Worm (Caenorhabditis elegans) whole organism, L4 larva: ENCODE measurements around the gene C15H9.11.
A peak's percentile ranks its signal among the peaks of the same experiment; 100 is the strongest.

Experiments used
- F10B5.3 ChIP-seq: sonication (generic microtip); optimal IDR thresholded peaks from 2 replicates; lab custom pipeline; 2016; ENCODE audit warnings: mild to moderate bottlenecking, missing genetic modification characterization, missing compliant biosample characterization
- F37D6.2 ChIP-seq: sonication (generic microtip); optimal IDR thresholded peaks from 2 replicates; lab custom pipeline; 2016; ENCODE audit warnings: mild to moderate bottlenecking, missing genetic modification characterization, missing compliant biosample characterization
- F44E2.7 ChIP-seq: fragments of 200-800 bp; sonication (Bioruptor generic); IDR thresholded peaks from 2 replicates; pipeline ENCODE4 v2.1.2; 2022; ENCODE audit warnings: missing genetic modification characterization, missing compliant biosample characterization
- R02D3.7 ChIP-seq: fragments of 150-350 bp; sonication (generic microtip); optimal IDR thresholded peaks from 3 replicates; lab custom pipeline; 2014; ENCODE audit warnings: missing biosample characterization, missing genetic modification characterization
- T20F7.1 ChIP-seq: fragments of 200-800 bp; sonication (Bioruptor generic); optimal IDR thresholded peaks from 2 replicates; lab custom pipeline; 2018; ENCODE audit warnings: mild to moderate bottlenecking, missing genetic modification characterization, missing compliant biosample characterization
- Y5F2A.4 ChIP-seq: fragments of 200-800 bp; sonication (Bioruptor generic); optimal IDR thresholded peaks from 2 replicates; lab custom pipeline; 2018; ENCODE audit warnings: mild to moderate bottlenecking, missing genetic modification characterization, missing compliant biosample characterization
- aly-2 ChIP-seq: sonication (generic microtip); optimal IDR thresholded peaks from 2 replicates; lab custom pipeline; 2018; ENCODE audit warnings: missing biosample characterization, missing genetic modification characterization
- ceh-20 ChIP-seq: fragments of 200-800 bp; sonication (Bioruptor generic); IDR thresholded peaks from 2 replicates; pipeline ENCODE4 v1.3.6; 2022; ENCODE audit warnings: missing genetic modification reagents, missing genetic modification characterization, missing compliant biosample characterization
- ceh-32 ChIP-seq: sonication (generic microtip); optimal IDR thresholded peaks from 2 replicates; lab custom pipeline; 2016; ENCODE audit warnings: mild to moderate bottlenecking, missing genetic modification characterization, missing compliant biosample characterization; ENCODE audit not compliant: poor library complexity
- ceh-44 ChIP-seq: fragments of 200-800 bp; sonication (Bioruptor generic); IDR thresholded peaks from 2 replicates; pipeline ENCODE4 v1.3.6; 2022; ENCODE audit warnings: missing genetic modification reagents, missing genetic modification characterization, missing compliant biosample characterization
- ceh-82 ChIP-seq: sonication (generic microtip); optimal IDR thresholded peaks from 2 replicates; lab custom pipeline; 2017; ENCODE audit warnings: missing biosample characterization, missing genetic modification characterization
- cey-2 ChIP-seq: sonication (generic microtip); optimal IDR thresholded peaks from 3 replicates; lab custom pipeline; 2017; ENCODE audit warnings: missing genetic modification characterization, mild to moderate bottlenecking, missing compliant biosample characterization, antibody characterized with exemption, borderline replicate concordance; ENCODE audit not compliant: insufficient read depth
- daf-8 ChIP-seq: fragments of 200-800 bp; sonication (Bioruptor generic); IDR thresholded peaks from 2 replicates; pipeline ENCODE4 v1.3.6; 2022; ENCODE audit warnings: missing genetic modification characterization, missing compliant biosample characterization
- dmd-6 ChIP-seq: fragments of 200-800 bp; sonication (Bioruptor generic); IDR thresholded peaks from 2 replicates; pipeline ENCODE4 v1.3.6; 2022; ENCODE audit warnings: missing genetic modification reagents, missing genetic modification characterization, missing compliant biosample characterization
- dmd-9 ChIP-seq: fragments of 200-800 bp; sonication (Bioruptor generic); IDR thresholded peaks from 2 replicates; pipeline ENCODE4 v1.3.6; 2022; ENCODE audit warnings: missing genetic modification reagents, missing genetic modification characterization, missing compliant biosample characterization
- dve-1 ChIP-seq: sonication (generic microtip); optimal IDR thresholded peaks from 2 replicates; lab custom pipeline; 2017; ENCODE audit warnings: antibody characterized with exemption, mild to moderate bottlenecking, missing genetic modification characterization, missing compliant biosample characterization; ENCODE audit not compliant: insufficient read depth
- egl-27 ChIP-seq: sonication (generic microtip); optimal IDR thresholded peaks from 3 replicates; lab custom pipeline; 2017; ENCODE audit warnings: missing biosample characterization, missing genetic modification reagents, missing genetic modification characterization
- egl-43 ChIP-seq: fragments of 200-800 bp; sonication (Bioruptor generic); IDR thresholded peaks from 2 replicates; pipeline ENCODE4 v1.3.6; 2022; ENCODE audit warnings: missing genetic modification reagents, missing genetic modification characterization, missing compliant biosample characterization
- hif-1 ChIP-seq, 2 experiments: sonication (generic microtip); optimal IDR thresholded peaks; 2 replicates each; lab custom pipeline; 2016 to 2017; ENCODE audit warnings: missing compliant biosample characterization in 2 of 2, missing genetic modification characterization in 2 of 2, missing genetic modification reagents in 2 of 2, missing genotype in 2 of 2, mild to moderate bottlenecking in 1 of 2
- hlh-11 ChIP-seq: fragments of 200-800 bp; sonication (Bioruptor generic); optimal IDR thresholded peaks from 2 replicates; lab custom pipeline; 2018; ENCODE audit warnings: mild to moderate bottlenecking, missing genetic modification characterization, missing compliant biosample characterization
- hmg-1.1 ChIP-seq: fragments of 200-800 bp; sonication (Bioruptor generic); IDR thresholded peaks from 2 replicates; pipeline ENCODE4 v1.3.6; 2022; ENCODE audit warnings: missing genetic modification reagents, missing genetic modification characterization, missing compliant biosample characterization
- jun-1 ChIP-seq: fragments of 150-350 bp; optimal IDR thresholded peaks from 2 replicates; lab custom pipeline; 2014; ENCODE audit warnings: missing biosample characterization, missing genetic modification reagents, missing genetic modification characterization
- lim-7 ChIP-seq: fragments of 200-800 bp; sonication (Bioruptor generic); IDR thresholded peaks from 2 replicates; pipeline ENCODE4 v1.3.6; 2022; ENCODE audit warnings: missing genetic modification characterization, missing compliant biosample characterization
- lin-1 ChIP-seq: fragments of 200-800 bp; sonication (Bioruptor generic); IDR thresholded peaks from 2 replicates; pipeline ENCODE4 v1.3.6; 2022; ENCODE audit warnings: missing genetic modification reagents, missing genetic modification characterization, missing compliant biosample characterization
- lin-13 ChIP-seq: fragments of 150-350 bp; optimal IDR thresholded peaks from 2 replicates; lab custom pipeline; 2014; ENCODE audit warnings: missing biosample characterization, missing genetic modification reagents, missing genetic modification characterization
- lin-15B ChIP-seq: fragments of 150-350 bp; sonication (generic microtip); optimal IDR thresholded peaks from 3 replicates; lab custom pipeline; 2014; ENCODE audit warnings: missing biosample characterization, missing genetic modification characterization
- lin-29 ChIP-seq: fragments of 200-800 bp; sonication (Bioruptor generic); IDR thresholded peaks from 2 replicates; pipeline ENCODE4 v1.3.6; 2022; ENCODE audit warnings: missing genetic modification reagents, missing genetic modification characterization, missing compliant biosample characterization
- lin-38 ChIP-seq: fragments of 200-800 bp; sonication (Bioruptor generic); IDR thresholded peaks from 2 replicates; pipeline ENCODE4 v1.3.6; 2022; ENCODE audit warnings: missing genetic modification reagents, missing genetic modification characterization, missing compliant biosample characterization
- lir-3 ChIP-seq: sonication (generic microtip); optimal IDR thresholded peaks from 2 replicates; lab custom pipeline; 2016; ENCODE audit warnings: mild to moderate bottlenecking, missing genetic modification characterization, missing compliant biosample characterization
- mdl-1 ChIP-seq, 2 experiments: fragments of 150-350 bp in 1 of 2; sonication (generic microtip) in 1 of 2; optimal IDR thresholded peaks; 2 replicates each; lab custom pipeline; 2014 to 2017; ENCODE audit warnings: missing biosample characterization in 2 of 2, missing genetic modification characterization in 2 of 2
- mdt-29 ChIP-seq: fragments of 200-800 bp; sonication (Bioruptor generic); IDR thresholded peaks from 2 replicates; pipeline ENCODE4 v1.3.6; 2022; ENCODE audit warnings: missing genetic modification reagents, missing genetic modification characterization, missing compliant biosample characterization
- mep-1 ChIP-seq: fragments of 150-350 bp; sonication (generic microtip); optimal IDR thresholded peaks from 3 replicates; lab custom pipeline; 2014; ENCODE audit warnings: missing biosample characterization, missing genetic modification characterization
- mes-2 ChIP-seq: sonication (generic microtip); optimal IDR thresholded peaks from 2 replicates; lab custom pipeline; 2016; ENCODE audit warnings: missing genotype, mild to moderate bottlenecking, missing genetic modification characterization, missing compliant biosample characterization; ENCODE audit not compliant: poor library complexity, severe bottlenecking
- mxl-3 ChIP-seq: fragments of 200-800 bp; sonication (Bioruptor generic); optimal IDR thresholded peaks from 2 replicates; lab custom pipeline; 2018; ENCODE audit warnings: mild to moderate bottlenecking, missing genetic modification characterization, missing compliant biosample characterization
- nhr-102 ChIP-seq: sonication (generic microtip); optimal IDR thresholded peaks from 2 replicates; lab custom pipeline; 2016; ENCODE audit warnings: mild to moderate bottlenecking, missing genetic modification characterization, moderate library complexity, missing compliant biosample characterization
- nhr-11 ChIP-seq: fragments of 150-350 bp; optimal IDR thresholded peaks from 2 replicates; lab custom pipeline; 2014; ENCODE audit warnings: missing biosample characterization, missing genetic modification characterization
- nhr-28 ChIP-seq: fragments of 150-350 bp; optimal IDR thresholded peaks from 2 replicates; lab custom pipeline; 2014; ENCODE audit warnings: missing biosample characterization, missing genetic modification characterization
- nhr-6 ChIP-seq: fragments of 150-350 bp; optimal IDR thresholded peaks from 2 replicates; lab custom pipeline; 2014; ENCODE audit warnings: missing biosample characterization, missing genetic modification characterization
- nhr-76 ChIP-seq: fragments of 150-350 bp; optimal IDR thresholded peaks from 2 replicates; lab custom pipeline; 2014; ENCODE audit warnings: missing biosample characterization, missing genetic modification characterization
- rbr-2 ChIP-seq: sonication (generic microtip); optimal IDR thresholded peaks from 2 replicates; lab custom pipeline; 2016; ENCODE audit warnings: missing genotype, missing genetic modification characterization, missing compliant biosample characterization
- set-16 ChIP-seq: fragments of 200-800 bp; sonication (Bioruptor generic); IDR thresholded peaks from 2 replicates; pipeline ENCODE4 v1.3.6; 2022; ENCODE audit warnings: missing genetic modification reagents, missing genetic modification characterization, missing compliant biosample characterization
- spr-1 ChIP-seq: sonication (generic microtip); optimal IDR thresholded peaks from 2 replicates; lab custom pipeline; 2016; ENCODE audit warnings: mild to moderate bottlenecking, missing genetic modification characterization, missing compliant biosample characterization
- tag-97 ChIP-seq: fragments of 200-800 bp; sonication (Bioruptor generic); IDR thresholded peaks from 2 replicates; pipeline ENCODE4 v1.3.6; 2022; ENCODE audit warnings: missing genetic modification characterization, missing compliant biosample characterization
- unc-130 ChIP-seq: sonication (generic microtip); optimal IDR thresholded peaks from 2 replicates; lab custom pipeline; 2016; ENCODE audit warnings: missing genetic modification reagents, missing genetic modification characterization, missing compliant biosample characterization
- unc-39 ChIP-seq: sonication (generic microtip); optimal IDR thresholded peaks from 2 replicates; lab custom pipeline; 2017; ENCODE audit warnings: missing biosample characterization, missing genetic modification characterization
- unc-62 ChIP-seq, 3 experiments: fragments of 150-350 bp in 1 of 3; sonication (generic microtip); optimal IDR thresholded peaks in 2 of 3; peaks in 1 of 3; 1 replicate in 1 of 3; 2 replicates in 2 of 3; lab custom pipeline; 2014 to 2017; ENCODE audit warnings: missing biosample characterization in 3 of 3, missing genetic modification characterization in 3 of 3, missing genetic modification reagents in 3 of 3, missing genotype in 1 of 3
- zag-1 ChIP-seq: fragments of 150-350 bp; optimal IDR thresholded peaks from 2 replicates; lab custom pipeline; 2014; ENCODE audit warnings: missing biosample characterization, missing genetic modification characterization
- zfp-2 ChIP-seq: sonication (generic microtip); optimal IDR thresholded peaks from 2 replicates; lab custom pipeline; 2016; ENCODE audit warnings: mild to moderate bottlenecking, missing genetic modification characterization, missing compliant biosample characterization
- zip-11 ChIP-seq: fragments of 200-800 bp; sonication (Bioruptor generic); IDR thresholded peaks from 2 replicates; pipeline ENCODE4 v1.3.6; 2022; ENCODE audit warnings: missing genetic modification characterization, missing compliant biosample characterization
- zip-2 ChIP-seq: fragments of 150-350 bp; optimal IDR thresholded peaks from 2 replicates; lab custom pipeline; 2014; ENCODE audit warnings: missing biosample characterization, missing genetic modification characterization
- ztf-11 ChIP-seq: fragments of 150-350 bp; optimal IDR thresholded peaks from 2 replicates; lab custom pipeline; 2014; ENCODE audit warnings: missing biosample characterization, missing genetic modification characterization

The C15H9.11 gene

ce11 chrX:6091967-6092366 lies 11.2 kb downstream of the C15H9.11 start, which contains the start of gene hsp-3 (continued):
- TF ChIP-seq zfp-2 (tag; lab: Kevin White, UChicago) (peak; percentile 74), spr-1 (tag; lab: Kevin White, UChicago) (peak; percentile 88), ztf-11 (tag; lab: Kevin White, UChicago) (no peak), nhr-11 (tag; lab: Kevin White, UChicago) (peak; percentile 94), hmg-1.1 (peak; percentile 98), Y5F2A.4 (peak; percentile 43), egl-43 (GFP tag; lab: Robert Waterston, UW) (peak; percentile 96), dmd-9 (peak; percentile 93), cey-2 (no peak), ceh-44 (no peak), T20F7.1 (GFP tag; lab: Kevin White, UChicago) (peak; percentile 90), zag-1 (tag; lab: Kevin White, UChicago) (peak; percentile 27), mxl-3 (GFP tag; lab: Kevin White, UChicago) (peak; percentile 95), R02D3.7 (no peak), zip-2 (tag; lab: Kevin White, UChicago) (no peak), lin-15B (peak; percentile 54), mdl-1 (tag; optimal IDR thresholded peaks at IDR 0.05; lab: Kevin White, UChicago) (peak in 1 of 2 experiments; percentile 87), lin-29 (GFP tag; lab: Robert Waterston, UW) (peak; percentile 83), lin-13 (GFP tag; lab: Kevin White, UChicago) (peak; percentile 96), nhr-28 (tag; lab: Kevin White, UChicago) (peak; percentile 92), ceh-82 (tag; lab: Kevin White, UChicago) (no peak), F37D6.2 (tag; lab: Kevin White, UChicago) (peak; percentile 92), F44E2.7 (GFP tag; lab: Robert Waterston, UW) (0 out of 2 replicates have a peak, but pooled peaks have one; percentile 42), tag-97 (no peak), unc-62 (GFP tag; optimal IDR thresholded peaks at IDR 0.05 in 1 of 2; lab: Kevin White, UChicago) (peak; percentile 7 to 97), unc-62 (tag; optimal IDR thresholded peaks at IDR 0.05; lab: Kevin White, UChicago) (no peak), lin-38 (GFP tag; lab: Robert Waterston, UW) (peak; percentile 88), jun-1 (peak; percentile 92), zip-11 (GFP tag; lab: Robert Waterston, UW) (0 out of 2 replicates have a peak, but pooled peaks have one; percentile 15), egl-27 (tag; lab: Kevin White, UChicago) (no peak), dmd-6 (GFP tag; lab: Robert Waterston, UW) (peak; percentile 99), aly-2 (tag; lab: Kevin White, UChicago) (no peak), lir-3 (tag; lab: Kevin White, UChicago) (peak; percentile 63), unc-39 (tag; lab: Kevin White, UChicago) (no peak), mdt-29 (GFP tag; lab: Robert Waterston, UW) (peak; percentile 95), dve-1 (tag; lab: Kevin White, UChicago) (peak; percentile 99), lin-1 (GFP tag; lab: Robert Waterston, UW) (peak; percentile 98), set-16 (GFP tag; lab: Robert Waterston, UW) (peak; percentile 100), hlh-11 (tag; lab: Kevin White, UChicago) (peak; percentile 99), daf-8 (GFP tag; lab: Robert Waterston, UW) (peak; percentile 79), ceh-20 (peak; percentile 96), unc-130 (GFP tag; lab: Kevin White, UChicago) (peak; percentile 6), mes-2 (tag; lab: Kevin White, UChicago) (peak; percentile 70), rbr-2 (tag; lab: Kevin White, UChicago) (peak; percentile 97), hif-1 (tag; optimal IDR thresholded peaks at IDR 0.05; lab: Kevin White, UChicago) (peak; percentile 62 to 92), F10B5.3 (tag; lab: Kevin White, UChicago) (peak; percentile 86), nhr-6 (peak; percentile 96), lim-7 (GFP tag; lab: Robert Waterston, UW) (0 out of 2 replicates have a peak, but pooled peaks have one; percentile 50), ceh-32 (tag; lab: Kevin White, UChicago) (peak; percentile 41), nhr-102 (tag; lab: Kevin White, UChicago) (peak; percentile 95), mep-1 (tag; lab: Kevin White, UChicago) (peak; percentile 97), nhr-76 (tag; lab: Kevin White, UChicago) (no peak)
- TF ChIP-seq, all 104 proteins: peak for 77
